Fruit fly (Drosophila melanogaster) whole organism, prepupa: Measurements from ENCODE around the gene RabGGTa.
A peak's percentile ranks its signal among the peaks of the same experiment; 100 is the strongest.

ENCODE experiments used
- Blimp-1 ChIP-seq: fragments of 200-800 bp; sonication (Bioruptor generic); optimal IDR thresholded peaks from 3 replicates; lab custom pipeline; 2017; ENCODE audit warnings: missing biosample characterization, missing genetic modification characterization, mild to moderate bottlenecking, moderate library complexity, missing genetic modification reagents
- CG10631 ChIP-seq: fragments of 200-800 bp; sonication (Bioruptor generic); optimal IDR thresholded peaks from 2 replicates; lab custom pipeline; 2016; ENCODE audit warnings: missing biosample characterization, missing genetic modification characterization
- CG10669 ChIP-seq: fragments of 200-800 bp; sonication (Bioruptor generic); optimal IDR thresholded peaks from 3 replicates; lab custom pipeline; 2018; ENCODE audit warnings: missing biosample characterization, mild to moderate bottlenecking, missing genetic modification characterization, moderate library complexity
- CG11294 ChIP-seq: fragments of 200-800 bp; sonication (Bioruptor generic); IDR thresholded peaks from 2 replicates; pipeline ENCODE4 v1.3.6; 2022; ENCODE audit warnings: missing biosample characterization, missing genetic modification characterization
- CG11902 ChIP-seq: fragments of 200-800 bp; sonication (Bioruptor generic); optimal IDR thresholded peaks from 3 replicates; lab custom pipeline; 2016; ENCODE audit warnings: missing biosample characterization, missing genetic modification characterization
- CG15336 ChIP-seq: fragments of 200-800 bp; sonication (Bioruptor generic); IDR thresholded peaks from 2 replicates; pipeline ENCODE4 v1.3.6; 2022; ENCODE audit warnings: missing biosample characterization, missing genetic modification characterization
- CG1621 ChIP-seq: fragments of 200-800 bp; sonication (Bioruptor generic); optimal IDR thresholded peaks from 3 replicates; lab custom pipeline; 2018; ENCODE audit warnings: missing biosample characterization, mild to moderate bottlenecking, missing genetic modification characterization
- CG16779 ChIP-seq: fragments of 200-800 bp; sonication (Bioruptor generic); optimal IDR thresholded peaks from 3 replicates; lab custom pipeline; 2017; ENCODE audit warnings: missing biosample characterization, mild to moderate bottlenecking, missing genetic modification characterization
- CG3032 ChIP-seq: fragments of 200-800 bp; optimal IDR thresholded peaks from 2 replicates; lab custom pipeline; 2019; ENCODE audit warnings: missing biosample characterization, mild to moderate bottlenecking, missing genetic modification characterization, moderate library complexity
- CG32006 ChIP-seq: fragments of 200-800 bp; sonication (Bioruptor generic); optimal IDR thresholded peaks from 3 replicates; lab custom pipeline; 2017; ENCODE audit warnings: missing biosample characterization, mild to moderate bottlenecking, missing genetic modification characterization
- CG34406 ChIP-seq: fragments of 200-800 bp; sonication (Bioruptor generic); optimal IDR thresholded peaks from 3 replicates; lab custom pipeline; 2016; ENCODE audit warnings: missing biosample characterization, missing genetic modification characterization
- CG3919 ChIP-seq: fragments of 200-800 bp; sonication (Bioruptor generic); optimal IDR thresholded peaks from 3 replicates; lab custom pipeline; 2016; ENCODE audit warnings: missing biosample characterization, missing genetic modification characterization
- CG4318 ChIP-seq: fragments of 200-800 bp; sonication (Bioruptor generic); optimal IDR thresholded peaks from 3 replicates; lab custom pipeline; 2017; ENCODE audit warnings: missing biosample characterization, mild to moderate bottlenecking, missing genetic modification characterization
- CG6163 ChIP-seq: fragments of 200-800 bp; sonication (Bioruptor generic); IDR thresholded peaks from 3 replicates; pipeline ENCODE4 v1.3.6; 2022; ENCODE audit warnings: missing biosample characterization, missing genetic modification characterization
- CG6276 ChIP-seq: fragments of 200-800 bp; sonication (Bioruptor generic); optimal IDR thresholded peaks from 2 replicates; lab custom pipeline; 2017; ENCODE audit warnings: missing biosample characterization, mild to moderate bottlenecking, missing genetic modification characterization
- CG6792 ChIP-seq: fragments of 200-800 bp; sonication (Bioruptor generic); optimal IDR thresholded peaks from 3 replicates; lab custom pipeline; 2016; ENCODE audit warnings: missing biosample characterization, missing genetic modification characterization
- CG6854 ChIP-seq: fragments of 200-800 bp; sonication (Bioruptor generic); optimal IDR thresholded peaks from 2 replicates; lab custom pipeline; 2017; ENCODE audit warnings: missing biosample characterization, mild to moderate bottlenecking, missing genetic modification characterization
- CG7368 ChIP-seq: fragments of 200-800 bp; sonication (Bioruptor generic); optimal IDR thresholded peaks from 3 replicates; lab custom pipeline; 2016; ENCODE audit warnings: missing biosample characterization, missing genetic modification characterization
- CG8119 ChIP-seq: fragments of 200-800 bp; sonication (Bioruptor generic); IDR thresholded peaks from 3 replicates; pipeline ENCODE4 v1.3.6; 2022; ENCODE audit warnings: missing biosample characterization, missing genetic modification characterization
- CG9139 ChIP-seq: fragments of 200-800 bp; sonication (Bioruptor generic); optimal IDR thresholded peaks from 3 replicates; lab custom pipeline; 2017; ENCODE audit warnings: missing biosample characterization, mild to moderate bottlenecking, missing genetic modification characterization
- Eip75B ChIP-seq: fragments of 200-800 bp; sonication (Bioruptor generic); optimal IDR thresholded peaks from 3 replicates; lab custom pipeline; 2016; ENCODE audit warnings: missing biosample characterization, missing genetic modification characterization
- Eip78C ChIP-seq: fragments of 200-800 bp; sonication (Bioruptor generic); peaks from one replicate; lab custom pipeline; 2016; ENCODE audit warnings: missing biosample characterization, missing genetic modification characterization
- Eip93F ChIP-seq: fragments of 200-800 bp; sonication (Bioruptor generic); optimal IDR thresholded peaks from 2 replicates; lab custom pipeline; 2016; ENCODE audit warnings: missing biosample characterization, mild to moderate bottlenecking, missing genetic modification characterization
- Ets96B ChIP-seq: fragments of 200-800 bp; optimal IDR thresholded peaks from 2 replicates; lab custom pipeline; 2019; ENCODE audit warnings: missing biosample characterization, mild to moderate bottlenecking, missing genetic modification characterization, moderate library complexity
- Gug ChIP-seq: fragments of 200-800 bp; sonication (Bioruptor generic); IDR thresholded peaks from 2 replicates; pipeline ENCODE4 v1.3.6; 2022; ENCODE audit warnings: missing biosample characterization, missing genetic modification characterization
- Hr38 ChIP-seq: sonication (Bioruptor generic); optimal IDR thresholded peaks from 2 replicates; lab custom pipeline; 2016; ENCODE audit warnings: missing biosample characterization, missing genetic modification characterization
- Hr39 ChIP-seq: fragments of 200-800 bp; sonication (Bioruptor generic); optimal IDR thresholded peaks from 2 replicates; lab custom pipeline; 2016; ENCODE audit warnings: missing biosample characterization, missing genetic modification characterization
- Hr4 ChIP-seq: fragments of 200-800 bp; sonication (Bioruptor generic); optimal IDR thresholded peaks from 3 replicates; lab custom pipeline; 2016; ENCODE audit warnings: missing biosample characterization, missing genetic modification characterization
- Lpt ChIP-seq: fragments of 200-800 bp; sonication (Bioruptor generic); optimal IDR thresholded peaks from 3 replicates; lab custom pipeline; 2016; ENCODE audit warnings: missing biosample characterization, missing genetic modification characterization
- Met ChIP-seq: fragments of 200-800 bp; sonication (Bioruptor generic); optimal IDR thresholded peaks from 3 replicates; lab custom pipeline; 2016; ENCODE audit warnings: missing biosample characterization, missing genetic modification characterization
- Smox ChIP-seq: fragments of 200-800 bp; sonication (Bioruptor generic); optimal IDR thresholded peaks from 3 replicates; lab custom pipeline; 2016; ENCODE audit warnings: missing biosample characterization, missing genetic modification characterization
- Sox102F ChIP-seq: fragments of 200-800 bp; sonication (Bioruptor generic); optimal IDR thresholded peaks from 2 replicates; lab custom pipeline; 2016; ENCODE audit warnings: missing biosample characterization, mild to moderate bottlenecking, missing genetic modification characterization
- Sox15 ChIP-seq: fragments of 200-800 bp; sonication (Bioruptor generic); optimal IDR thresholded peaks from 3 replicates; lab custom pipeline; 2016; ENCODE audit warnings: missing biosample characterization, missing genetic modification characterization
- dac ChIP-seq: fragments of 200-800 bp; sonication (Bioruptor generic); optimal IDR thresholded peaks from 2 replicates; lab custom pipeline; 2017; ENCODE audit warnings: missing biosample characterization, mild to moderate bottlenecking, missing genetic modification characterization
- dsx ChIP-seq: fragments of 200-800 bp; optimal IDR thresholded peaks from 3 replicates; lab custom pipeline; 2019; ENCODE audit warnings: missing biosample characterization, mild to moderate bottlenecking, missing genetic modification characterization, moderate library complexity; ENCODE audit not compliant: poor library complexity, severe bottlenecking
- eg ChIP-seq: fragments of 200-800 bp; sonication (Bioruptor generic); IDR thresholded peaks from 3 replicates; pipeline ENCODE4 v1.3.6; 2022; ENCODE audit warnings: missing biosample characterization, missing genetic modification characterization
- esn ChIP-seq: fragments of 200-800 bp; sonication (Bioruptor generic); optimal IDR thresholded peaks from 2 replicates; lab custom pipeline; 2016; ENCODE audit warnings: missing biosample characterization, mild to moderate bottlenecking, missing genetic modification characterization, moderate library complexity
- fd59A ChIP-seq: fragments of 200-800 bp; sonication (Bioruptor generic); optimal IDR thresholded peaks from 2 replicates; lab custom pipeline; 2017; ENCODE audit warnings: missing biosample characterization, mild to moderate bottlenecking, missing genetic modification characterization, missing genetic modification reagents
- fd85E ChIP-seq: fragments of 200-800 bp; sonication (Bioruptor generic); optimal IDR thresholded peaks from 3 replicates; lab custom pipeline; 2016; ENCODE audit warnings: missing biosample characterization, missing genetic modification characterization
- fkh ChIP-seq: fragments of 200-800 bp; sonication (Bioruptor generic); optimal IDR thresholded peaks from 3 replicates; lab custom pipeline; 2017; ENCODE audit warnings: missing biosample characterization, mild to moderate bottlenecking, missing genetic modification characterization, moderate library complexity
- net ChIP-seq: fragments of 200-800 bp; sonication (Bioruptor generic); optimal IDR thresholded peaks from 3 replicates; lab custom pipeline; 2016; ENCODE audit warnings: missing biosample characterization, missing genetic modification characterization
- pdm3 ChIP-seq: fragments of 200-800 bp; sonication (Bioruptor generic); optimal IDR thresholded peaks from 3 replicates; lab custom pipeline; 2016; ENCODE audit warnings: missing biosample characterization, missing genetic modification characterization
- spab ChIP-seq: fragments of 200-800 bp; sonication (Bioruptor generic); optimal IDR thresholded peaks from 2 replicates; lab custom pipeline; 2017; ENCODE audit warnings: missing biosample characterization, mild to moderate bottlenecking, missing genetic modification characterization, missing genetic modification reagents
- ss ChIP-seq, 2 experiments: fragments of 200-800 bp; sonication (Bioruptor generic); optimal IDR thresholded peaks; 2 replicates in 1 of 2; 3 replicates in 1 of 2; lab custom pipeline; 2017 to 2018; ENCODE audit warnings: mild to moderate bottlenecking in 2 of 2, missing biosample characterization in 2 of 2, missing genetic modification characterization in 2 of 2, moderate library complexity in 1 of 2
- topi ChIP-seq: fragments of 200-800 bp; sonication (Bioruptor generic); optimal IDR thresholded peaks from 3 replicates; lab custom pipeline; 2016; ENCODE audit warnings: missing biosample characterization, missing genetic modification characterization
- vri ChIP-seq: fragments of 200-800 bp; sonication (Bioruptor generic); optimal IDR thresholded peaks from 3 replicates; lab custom pipeline; 2016; ENCODE audit warnings: missing biosample characterization, mild to moderate bottlenecking, missing genetic modification characterization

RabGGTa gene

dm6 chr3R:5112409-5112808 lies 15.5 kb upstream of the RabGGTa start (continued):
- no peak; the same call in 2 of the 3 replicates for TF ChIP-seq CG8119 (GFP tag; lab: Robert Waterston, UW)
- no peak for TF ChIP-seq CG6792 (GFP tag; lab: Kevin White, UChicago)
- TF ChIP-seq CG11294 (GFP tag; lab: Robert Waterston, UW), result no peak
- TF ChIP-seq vri (GFP tag; lab: Kevin White, UChicago), result no peak
- no peak for TF ChIP-seq net (GFP tag; lab: Kevin White, UChicago)
- no peak for TF ChIP-seq Smox (GFP tag; lab: Kevin White, UChicago)
- peak; percentile 19 for TF ChIP-seq spab (GFP tag; lab: Kevin White, UChicago)
- no peak for TF ChIP-seq Hr38 (GFP tag; lab: Kevin White, UChicago)
- peak; percentile 19 for TF ChIP-seq topi
- TF ChIP-seq CG9139, result no peak
- no peak for TF ChIP-seq CG6854
- no peak for TF ChIP-seq Eip93F
- TF ChIP-seq CG16779 (tag; lab: Kevin White, UChicago), result no peak
- peak; percentile 22 for TF ChIP-seq Hr39 (GFP tag; lab: Kevin White, UChicago)
- TF ChIP-seq CG10631 (GFP tag; lab: Kevin White, UChicago), result peak; percentile 49
- no peak for TF ChIP-seq Gug
- TF ChIP-seq Blimp-1, result no peak
- TF ChIP-seq CG3032, result peak; percentile 37
- peak; percentile 60 for TF ChIP-seq Ets96B (tag; lab: Kevin White, UChicago)
- TF ChIP-seq fkh (GFP tag; lab: Kevin White, UChicago), result no peak
- peak; percentile 0 for TF ChIP-seq Hr4
- peak; percentile 11 for TF ChIP-seq Met (GFP tag; lab: Kevin White, UChicago)
- TF ChIP-seq CG10669 (GFP tag; lab: Kevin White, UChicago), result peak; percentile 58
- TF ChIP-seq fd85E (GFP tag; lab: Kevin White, UChicago), result no peak
- TF ChIP-seq esn, result no peak
- TF ChIP-seq fd59A (GFP tag; lab: Kevin White, UChicago), result peak; percentile 37

dm6 chr3R:5112814-5113486 lies 14.9 kb upstream of the RabGGTa start:
- peak; percentile 98 for TF ChIP-seq Lpt (GFP tag; lab: Kevin White, UChicago)
- peak; percentile 84 for TF ChIP-seq fd85E (GFP tag; lab: Kevin White, UChicago)
- peak; percentile 97 for TF ChIP-seq CG4318
- TF ChIP-seq CG34406 (GFP tag; lab: Kevin White, UChicago), result peak; percentile 88
- TF ChIP-seq Met (GFP tag; lab: Kevin White, UChicago), result peak; percentile 89
- TF ChIP-seq ss (GFP tag; optimal IDR thresholded peaks at IDR 0.05; lab: Kevin White, UChicago), result peak; percentile 94
- TF ChIP-seq CG3919 (GFP tag; lab: Kevin White, UChicago), result peak; percentile 98
- TF ChIP-seq Hr39 (GFP tag; lab: Kevin White, UChicago), result peak; percentile 85
- TF ChIP-seq CG9139, result peak; percentile 92
- TF ChIP-seq CG6276 (GFP tag; lab: Kevin White, UChicago), result peak; percentile 98
- TF ChIP-seq Sox15, result peak; percentile 81
- TF ChIP-seq Smox (GFP tag; lab: Kevin White, UChicago), result peak; percentile 84
- peak; percentile 99 for TF ChIP-seq CG32006 (GFP tag; lab: Kevin White, UChicago)
- TF ChIP-seq CG8119 (GFP tag; lab: Robert Waterston, UW), result peak; percentile 99
- TF ChIP-seq CG6854, result peak; percentile 74
- peak; percentile 98 for TF ChIP-seq CG15336 (GFP tag; lab: Robert Waterston, UW)
- peak; percentile 98 for TF ChIP-seq Ets96B (tag; lab: Kevin White, UChicago)
- peak; percentile 94 for TF ChIP-seq CG16779 (tag; lab: Kevin White, UChicago)
- peak; percentile 96 for TF ChIP-seq Eip75B (GFP tag; lab: Kevin White, UChicago)
- TF ChIP-seq CG11902 (GFP tag; lab: Kevin White, UChicago), result peak; percentile 73
- TF ChIP-seq fkh (GFP tag; lab: Kevin White, UChicago), result peak; percentile 90
- peak; percentile 99 for TF ChIP-seq Hr4
- TF ChIP-seq Eip78C (GFP tag; lab: Kevin White, UChicago), result peak; percentile 99
- peak; percentile 98 for TF ChIP-seq Gug
- peak; percentile 96 for TF ChIP-seq spab (GFP tag; lab: Kevin White, UChicago)
- peak; percentile 98 for TF ChIP-seq eg
- peak; percentile 98 for TF ChIP-seq dac (GFP tag; lab: Kevin White, UChicago)
- TF ChIP-seq CG11294 (GFP tag; lab: Robert Waterston, UW), result peak; percentile 95
- peak; percentile 100 for TF ChIP-seq dsx (GFP tag; lab: Kevin White, UChicago)
- peak; percentile 88 for TF ChIP-seq topi
- TF ChIP-seq CG7368, result peak; percentile 96
- TF ChIP-seq vri (GFP tag; lab: Kevin White, UChicago), result peak; percentile 77
- no peak for TF ChIP-seq Eip93F
- TF ChIP-seq CG10631 (GFP tag; lab: Kevin White, UChicago), result peak; percentile 97
- peak; percentile 97 for TF ChIP-seq pdm3 (GFP tag; lab: Kevin White, UChicago)
- peak; percentile 97 for TF ChIP-seq CG1621 (tag; lab: Kevin White, UChicago)
- TF ChIP-seq CG6792 (GFP tag; lab: Kevin White, UChicago), result peak; percentile 92
- TF ChIP-seq CG6163 (GFP tag; lab: Robert Waterston, UW), result peak; percentile 98
- peak; percentile 81 for TF ChIP-seq Sox102F (GFP tag; lab: Kevin White, UChicago)
